Worm (Caenorhabditis elegans) whole organism, L2 larva: ENCODE data around the gene srr-6.

Source experiments
- ZK546.5 ChIP-seq: sonication (generic microtip); optimal IDR thresholded peaks from 2 replicates; lab custom pipeline; 2017; ENCODE audit warnings: missing biosample characterization, missing genetic modification characterization
- alr-1 ChIP-seq: fragments of 150-350 bp; optimal IDR thresholded peaks from 2 replicates; lab custom pipeline; 2014; ENCODE audit warnings: missing biosample characterization, missing genetic modification characterization
- aly-2 ChIP-seq: fragments of 150-350 bp; optimal IDR thresholded peaks from 2 replicates; lab custom pipeline; 2014; ENCODE audit warnings: missing biosample characterization, missing genetic modification characterization
- ama-1 ChIP-seq: fragments of 150-350 bp; optimal IDR thresholded peaks from 2 replicates; lab custom pipeline; 2018; ENCODE audit warnings: inconsistent platforms
- dmd-4 ChIP-seq: sonication (generic microtip); optimal IDR thresholded peaks from 2 replicates; lab custom pipeline; 2017; ENCODE audit warnings: missing biosample characterization, missing genetic modification characterization
- elt-1 ChIP-seq: fragments of 150-350 bp; optimal IDR thresholded peaks from 2 replicates; lab custom pipeline; 2014; ENCODE audit warnings: missing biosample characterization, missing genetic modification characterization
- mdl-1 ChIP-seq, 2 experiments: fragments of 150-350 bp in 1 of 2; sonication (generic microtip) in 1 of 2; optimal IDR thresholded peaks; 2 replicates each; lab custom pipeline; 2017; ENCODE audit warnings: missing biosample characterization in 2 of 2, missing genetic modification characterization in 2 of 2
- zag-1 ChIP-seq: fragments of 150-350 bp; optimal IDR thresholded peaks from 2 replicates; lab custom pipeline; 2014; ENCODE audit warnings: missing biosample characterization, missing genetic modification characterization
- ztf-4 ChIP-seq: fragments of 150-350 bp; optimal IDR thresholded peaks from 2 replicates; lab custom pipeline; 2014; ENCODE audit warnings: missing biosample characterization, missing genetic modification characterization

- TF ChIP-seq ztf-4 (tag; lab: Kevin White, UChicago) (no peak), mdl-1 (tag; optimal IDR thresholded peaks at IDR 0.05; lab: Kevin White, UChicago) (no peak), elt-1 (tag; lab: Kevin White, UChicago) (no peak), ama-1 (lab: Kevin White, UChicago) (no peak), alr-1 (tag; lab: Kevin White, UChicago) (no peak), zag-1 (no peak), dmd-4 (tag; lab: Kevin White, UChicago) (no peak), ZK546.5 (tag; lab: Kevin White, UChicago) (no peak), aly-2 (tag; lab: Kevin White, UChicago) (no peak)
Measured at ce11 chrV:4962968-4963367, 49.6 kb upstream of the srr-6 start, which contains the start of gene tam-1.
